Worm (Caenorhabditis elegans): ENCODE data around the gene pha-4.

DNA sequence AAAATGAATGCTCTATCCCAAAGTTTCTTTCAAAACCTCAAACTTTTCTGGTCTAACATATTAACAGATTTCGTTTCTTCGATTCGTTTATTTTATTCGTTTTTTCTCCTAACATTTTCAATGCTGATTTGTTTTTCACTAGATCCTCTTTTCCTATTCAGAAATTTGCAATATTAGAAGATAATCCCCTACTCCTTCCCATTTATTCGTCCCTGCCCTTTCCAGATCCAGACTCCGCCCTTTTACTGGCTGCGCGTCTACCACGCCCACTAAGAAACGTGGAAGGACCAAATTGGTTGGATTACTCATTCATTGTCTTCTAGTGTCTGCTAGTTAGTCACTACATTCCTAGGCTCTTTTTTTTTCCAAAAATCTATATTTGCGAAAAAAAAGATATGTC lies 30.9 kb upstream of the pha-4 start, which contains the start of gene Y44A6C.2:
- no peak for TF ChIP-seq ets-7 (tag; optimal IDR thresholded peaks at IDR 0.05)
- no peak for TF ChIP-seq sea-1 (GFP tag; conservative IDR thresholded peaks at IDR 0.05)
- no peak for TF ChIP-seq ama-1 (optimal IDR thresholded peaks at IDR 0.05)
- no peak for TF ChIP-seq hnd-1 (tag; optimal IDR thresholded peaks at IDR 0.05)
- no peak for TF ChIP-seq tbx-37 (GFP tag; conservative IDR thresholded peaks at IDR 0.05)
- TF ChIP-seq scrt-1 (GFP tag; IDR thresholded peaks at IDR 0.05): no peak
- no peak for TF ChIP-seq B0310.2 (tag; optimal IDR thresholded peaks at IDR 0.05)
- TF ChIP-seq pes-1 (GFP tag; IDR thresholded peaks at IDR 0.05): no peak
- TF ChIP-seq flt-1 (GFP tag; IDR thresholded peaks at IDR 0.05): no peak
- no peak for TF ChIP-seq tra-4 (tag; optimal IDR thresholded peaks at IDR 0.05)
- no peak for TF ChIP-seq ceh-13 (GFP tag; optimal IDR thresholded peaks at IDR 0.05)
- no peak for TF ChIP-seq hmbx-1 (tag; optimal IDR thresholded peaks at IDR 0.05)
- no peak for TF ChIP-seq F13C5.2 (tag; optimal IDR thresholded peaks at IDR 0.05)
- no peak for TF ChIP-seq tbx-11 (GFP tag; IDR thresholded peaks at IDR 0.05)
